Comparison of ENCODE assay signal across 2 worm cellular contexts in the genomic region with DNA sequence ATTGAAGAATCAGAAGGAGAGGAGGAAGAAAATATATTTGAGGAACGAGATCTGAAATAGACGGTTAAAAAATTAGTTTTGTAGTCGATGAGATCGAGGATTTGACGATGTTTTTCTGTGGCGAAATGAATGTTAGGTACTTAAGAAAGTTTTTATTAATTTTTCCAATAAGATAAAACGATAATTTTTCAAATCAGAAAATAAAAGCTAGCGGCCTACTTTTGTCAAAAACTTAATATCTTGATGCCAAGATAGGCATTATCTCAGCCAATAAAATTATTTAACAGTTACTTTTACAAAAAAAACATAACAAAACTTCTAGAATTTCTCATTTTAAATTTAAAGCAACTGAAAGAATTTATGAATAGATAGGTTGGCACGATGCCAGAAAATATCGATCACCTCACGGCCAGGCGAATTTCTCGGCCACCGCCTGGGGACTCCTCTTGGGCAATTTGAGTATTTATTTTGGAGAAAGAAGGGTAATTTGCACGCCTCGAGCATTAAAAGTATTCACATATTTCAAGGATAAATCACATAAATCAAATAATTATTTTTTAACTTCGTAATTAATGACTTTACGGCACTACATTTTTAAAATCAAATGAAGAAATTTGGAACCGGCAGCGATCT.
TF ChIP-seq lines count a peak whose summit lies in the region.

A gene (minus strand): TSS at position 51 of the 633 bp plus-strand sequence.

TF ChIP-seq in whole organism, L2 larva, 48 proteins besides CTCF, POLR2A, EP300 and RAD21 (continued from another document):
- TF ChIP-seq F13H6.1 (tag; optimal IDR thresholded peaks at IDR 0.05; lab: Kevin White, UChicago) (peak; percentile 69), nhr-21 (tag; optimal IDR thresholded peaks at IDR 0.05; lab: Kevin White, UChicago) (peak; percentile 8), fos-1 (tag; optimal IDR thresholded peaks at IDR 0.05; lab: Kevin White, UChicago) (peak; percentile 50), alr-1 (tag; optimal IDR thresholded peaks at IDR 0.05; lab: Kevin White, UChicago) (no peak), dmd-4 (tag; optimal IDR thresholded peaks at IDR 0.05; lab: Kevin White, UChicago) (no peak), elt-1 (tag; optimal IDR thresholded peaks at IDR 0.05; lab: Kevin White, UChicago) (no peak)

TF ChIP-seq in whole organism, late embryonic, 69 proteins besides CTCF, POLR2A, EP300 and RAD21 (continued from another document):
- TF ChIP-seq K02D7.2 (tag; optimal IDR thresholded peaks at IDR 0.05; lab: Kevin White, UChicago) (no peak), ahr-1 (tag; optimal IDR thresholded peaks at IDR 0.05; lab: Kevin White, UChicago) (no peak), ceh-14 (tag; optimal IDR thresholded peaks at IDR 0.05; lab: Kevin White, UChicago) (no peak), fkh-6 (tag; optimal IDR thresholded peaks at IDR 0.05; lab: Kevin White, UChicago) (peak; percentile 42), T23F11.4 (GFP tag; optimal IDR thresholded peaks at IDR 0.05; lab: Kevin White, UChicago) (no peak), Y22D7AL.16 (tag; optimal IDR thresholded peaks at IDR 0.05; lab: Kevin White, UChicago) (no peak), dve-1 (tag; optimal IDR thresholded peaks at IDR 0.05; lab: Kevin White, UChicago) (no peak), pax-1 (tag; optimal IDR thresholded peaks at IDR 0.05; lab: Kevin White, UChicago) (no peak), unc-42 (tag; optimal IDR thresholded peaks at IDR 0.05; lab: Kevin White, UChicago) (peak; percentile 16), C38D4.7 (GFP tag; optimal IDR thresholded peaks at IDR 0.05; lab: Kevin White, UChicago) (no peak), eyg-1 (tag; optimal IDR thresholded peaks at IDR 0.05; lab: Kevin White, UChicago) (no peak), ceh-45 (GFP tag; IDR thresholded peaks at IDR 0.05; lab: Robert Waterston, UW) (no peak), hlh-13 (GFP tag; optimal IDR thresholded peaks at IDR 0.05; lab: Kevin White, UChicago) (no peak), zip-5 (tag; optimal IDR thresholded peaks at IDR 0.05; lab: Kevin White, UChicago) (peak; percentile 42), fax-1 (tag; optimal IDR thresholded peaks at IDR 0.05; lab: Kevin White, UChicago) (peak; percentile 18), elt-4 (tag; optimal IDR thresholded peaks at IDR 0.05; lab: Kevin White, UChicago) (no peak), pros-1 (tag; optimal IDR thresholded peaks at IDR 0.05; lab: Kevin White, UChicago) (no peak), sdc-2 (tag; optimal IDR thresholded peaks at IDR 0.05; lab: Kevin White, UChicago) (no peak), unc-55 (GFP tag; optimal IDR thresholded peaks at IDR 0.05; lab: Kevin White, UChicago) (no peak), madf-2 (tag; optimal IDR thresholded peaks at IDR 0.05; lab: Kevin White, UChicago) (no peak), hlh-8 (tag; optimal IDR thresholded peaks at IDR 0.05; lab: Kevin White, UChicago) (peak; percentile 6), tbx-2 (tag; optimal IDR thresholded peaks at IDR 0.05; lab: Kevin White, UChicago) (no peak), pag-3 (tag; optimal IDR thresholded peaks at IDR 0.05; lab: Kevin White, UChicago; ENCODE audit: borderline replicate concordance) (no peak), fkh-10 (GFP tag; optimal IDR thresholded peaks at IDR 0.05; lab: Kevin White, UChicago) (no peak), rnt-1 (tag; optimal IDR thresholded peaks at IDR 0.05; lab: Kevin White, UChicago) (peak; percentile 18), ceh-18 (tag; optimal IDR thresholded peaks at IDR 0.05; lab: Kevin White, UChicago) (no peak), unc-86 (tag; optimal IDR thresholded peaks at IDR 0.05; lab: Kevin White, UChicago) (no peak), sox-4 (tag; optimal IDR thresholded peaks at IDR 0.05; lab: Kevin White, UChicago) (no peak), ceh-9 (tag; optimal IDR thresholded peaks at IDR 0.05; lab: Kevin White, UChicago) (no peak), pat-9 (tag; optimal IDR thresholded peaks at IDR 0.05; lab: Kevin White, UChicago) (no peak), ref-2 (tag; optimal IDR thresholded peaks at IDR 0.05; lab: Kevin White, UChicago) (peak; percentile 15), C08G9.2 (tag; optimal IDR thresholded peaks at IDR 0.05; lab: Kevin White, UChicago) (peak; percentile 79), K09A11.1 (tag; optimal IDR thresholded peaks at IDR 0.05; lab: Kevin White, UChicago; ENCODE audit: insufficient read depth) (no peak), ceh-34 (tag; optimal IDR thresholded peaks at IDR 0.05; lab: Kevin White, UChicago) (peak; percentile 34), ceh-31 (tag; optimal IDR thresholded peaks at IDR 0.05; lab: Kevin White, UChicago) (peak; percentile 90), dmd-4 (tag; optimal IDR thresholded peaks at IDR 0.05; lab: Kevin White, UChicago; ENCODE audit: borderline replicate concordance) (no peak), unc-3 (GFP tag; conservative IDR thresholded peaks at IDR 0.05; lab: Robert Waterston, UW) (no peak), unc-3 (tag; optimal IDR thresholded peaks at IDR 0.05; lab: Kevin White, UChicago) (no peak), gmeb-2 (tag; optimal IDR thresholded peaks at IDR 0.05; lab: Kevin White, UChicago) (no peak), hlh-6 (tag; optimal IDR thresholded peaks at IDR 0.05; lab: Kevin White, UChicago) (no peak), ama-1 (optimal IDR thresholded peaks at IDR 0.05; lab: Kevin White, UChicago) (no peak), ets-4 (tag; optimal IDR thresholded peaks at IDR 0.05; lab: Kevin White, UChicago) (peak; percentile 79), ceh-6 (GFP tag; optimal IDR thresholded peaks at IDR 0.05; lab: Kevin White, UChicago) (no peak), npax-4 (tag; optimal IDR thresholded peaks at IDR 0.05; lab: Kevin White, UChicago) (no peak)
